Worm (Caenorhabditis elegans): ENCODE data around the gene cebp-1.

Gene cebp-1

DNA sequence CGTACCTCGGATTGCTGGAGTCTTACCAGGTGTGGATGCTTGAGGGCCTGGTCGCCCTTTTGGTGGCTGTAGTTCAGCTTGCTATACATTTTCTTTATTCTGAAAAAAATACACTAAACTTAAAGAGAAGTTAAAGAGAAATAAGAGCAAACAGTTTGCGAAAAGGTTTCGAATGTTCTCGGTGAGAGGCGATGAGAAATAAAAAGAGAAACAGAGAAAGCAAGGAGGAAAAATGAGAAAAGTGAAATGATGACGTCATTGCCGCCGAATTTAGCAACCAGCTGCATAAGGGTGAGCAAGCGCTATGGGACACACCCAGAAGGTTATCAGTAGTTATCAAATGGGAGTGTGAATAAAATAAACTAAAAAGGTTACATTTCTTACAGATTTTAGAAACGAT is at the start of gene cebp-1 (continued):
- TF ChIP-seq nhr-11 (tag; optimal IDR thresholded peaks at IDR 0.05) = no peak
- TF ChIP-seq rbr-2 (tag; optimal IDR thresholded peaks at IDR 0.05) = no peak
- no peak for TF ChIP-seq lin-15B (tag; optimal IDR thresholded peaks at IDR 0.05)
- no peak for TF ChIP-seq tag-97 (GFP tag; IDR thresholded peaks at IDR 0.05)
- TF ChIP-seq daf-8 (GFP tag; IDR thresholded peaks at IDR 0.05) = no peak
- TF ChIP-seq ama-1 (optimal IDR thresholded peaks at IDR 0.05) = no peak
- no peak for TF ChIP-seq zfp-2 (tag; optimal IDR thresholded peaks at IDR 0.05)
- no peak for TF ChIP-seq Y75B8A.6 (GFP tag; IDR thresholded peaks at IDR 0.05)
- no peak for TF ChIP-seq madf-9 (GFP tag; conservative IDR thresholded peaks at IDR 0.05)
- TF ChIP-seq php-3 (GFP tag; IDR thresholded peaks at IDR 0.05) = no peak
- peak; percentile 48 for TF ChIP-seq pqm-1 (tag; optimal IDR thresholded peaks at IDR 0.05)
- no peak for TF ChIP-seq lin-13 (GFP tag; optimal IDR thresholded peaks at IDR 0.05)
- TF ChIP-seq aha-1 (tag) = peak; percentile 4
- TF ChIP-seq T20F7.1 (GFP tag; optimal IDR thresholded peaks at IDR 0.05) = no peak
- no peak for TF ChIP-seq dpl-1 (GFP tag; optimal IDR thresholded peaks at IDR 0.05)
- TF ChIP-seq unc-130 (GFP tag; optimal IDR thresholded peaks at IDR 0.05) = no peak
- peak in 1 of 2 experiments; percentile 88 for TF ChIP-seq unc-62 (GFP tag; optimal IDR thresholded peaks at IDR 0.05 in 1 of 2)
- no peak for TF ChIP-seq unc-62 (tag; optimal IDR thresholded peaks at IDR 0.05)
- TF ChIP-seq unc-39 (tag; optimal IDR thresholded peaks at IDR 0.05) = no peak
- peak; percentile 50 for TF ChIP-seq mes-2 (tag; optimal IDR thresholded peaks at IDR 0.05; ENCODE audit: poor library complexity, severe bottlenecking)
- TF ChIP-seq T26A8.4 (GFP tag; IDR thresholded peaks at IDR 0.05) = no peak
- TF ChIP-seq pha-4 (GFP tag; IDR thresholded peaks at IDR 0.05) = 0 out of 2 replicates have a peak, but pooled peaks have one; percentile 10
- TF ChIP-seq pha-4 (tag; optimal IDR thresholded peaks at IDR 0.05) = peak; percentile 67
- TF ChIP-seq fkh-10 (GFP tag; optimal IDR thresholded peaks at IDR 0.05) = no peak
- no peak for TF ChIP-seq ctbp-1 (GFP tag; IDR thresholded peaks at IDR 0.05)
- no peak for TF ChIP-seq dmd-9 (GFP tag; IDR thresholded peaks at IDR 0.05)
- TF ChIP-seq ceh-44 (GFP tag; IDR thresholded peaks at IDR 0.05) = no peak

DNA sequence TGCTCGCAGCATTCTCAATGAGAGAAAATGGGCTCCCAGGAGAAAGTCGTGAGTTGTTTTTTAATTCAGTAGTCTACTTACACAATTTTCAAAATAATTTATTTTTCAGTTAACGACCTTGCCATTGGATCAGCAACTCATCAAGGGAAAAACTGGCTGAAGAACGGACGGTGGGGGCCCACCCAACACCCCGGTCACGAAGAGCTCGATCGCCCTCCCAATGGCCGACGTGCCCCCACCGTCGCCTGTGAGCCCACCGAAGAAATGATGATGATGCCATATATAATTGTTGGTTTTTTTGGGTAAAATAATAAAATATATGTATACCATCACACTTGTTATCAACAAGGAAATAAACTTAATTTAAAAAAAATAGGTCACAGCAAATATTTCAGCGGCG is 49.2 kb upstream of the cebp-1 start:
- TF ChIP-seq mxl-3 (GFP tag; optimal IDR thresholded peaks at IDR 0.05) (no peak), egl-43 (GFP tag; IDR thresholded peaks at IDR 0.05) (0 out of 2 replicates have a peak, but pooled peaks have one; percentile 50), nhr-41 (GFP tag; IDR thresholded peaks at IDR 0.05) (no peak), lir-3 (tag; optimal IDR thresholded peaks at IDR 0.05) (no peak), mdt-29 (GFP tag; IDR thresholded peaks at IDR 0.05) (no peak), ztf-11 (tag; optimal IDR thresholded peaks at IDR 0.05) (no peak), set-16 (GFP tag; IDR thresholded peaks at IDR 0.05) (peak; percentile 61), nhr-25 (tag; optimal IDR thresholded peaks at IDR 0.05; ENCODE audit: borderline replicate concordance, insufficient read depth) (no peak), F37D6.2 (tag; optimal IDR thresholded peaks at IDR 0.05) (no peak), lsy-2 (tag; optimal IDR thresholded peaks at IDR 0.05) (no peak), hif-1 (tag; optimal IDR thresholded peaks at IDR 0.05) (no peak), Y48G9A.11 (GFP tag; IDR thresholded peaks at IDR 0.05) (no peak), lin-13 (GFP tag; optimal IDR thresholded peaks at IDR 0.05) (no peak), daf-12 (tag; optimal IDR thresholded peaks at IDR 0.05) (no peak), nhr-237 (tag; optimal IDR thresholded peaks at IDR 0.05) (no peak)

DNA sequence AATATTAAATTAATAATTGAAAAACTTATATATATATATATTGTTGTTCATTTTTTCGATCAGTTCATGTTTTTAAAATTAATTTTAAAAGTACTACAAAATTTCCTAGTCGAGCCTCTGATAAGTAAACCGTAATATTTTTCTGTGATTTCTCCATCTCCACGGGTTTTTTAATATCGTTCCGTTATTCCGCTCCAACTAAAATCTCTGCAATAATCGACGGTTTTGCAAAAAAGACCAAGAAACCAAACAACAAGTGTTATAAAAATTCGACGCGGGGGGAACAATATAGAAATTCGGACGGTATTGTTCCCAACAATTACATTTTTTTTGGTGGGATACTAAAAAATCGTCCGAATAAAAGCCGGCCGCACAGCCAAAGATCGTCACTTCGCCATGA is 48.8 kb upstream of the cebp-1 start, which contains the start of gene F09E10.1:
Gene F09E10.1, plus strand, starts transcription at position 301 of the 400 bp plus-strand sequence.
- TF ChIP-seq unc-62 (GFP tag; optimal IDR thresholded peaks at IDR 0.05 in 1 of 2) (peak in 1 of 2 experiments; percentile 48), unc-62 (tag; optimal IDR thresholded peaks at IDR 0.05) (no peak), zip-2 (tag; optimal IDR thresholded peaks at IDR 0.05) (no peak)

Data from whole organism, L4 larva.